Worm (Caenorhabditis elegans) whole organism, L1 larva: ENCODE measurements around the gene sru-6.

Source experiments
- C04F5.9 ChIP-seq: sonication (generic microtip); optimal IDR thresholded peaks from 2 replicates; lab custom pipeline; 2016; ENCODE audit warnings: missing genetic modification characterization, missing compliant biosample characterization
- C16A3.4 ChIP-seq: fragments of 150-350 bp; optimal IDR thresholded peaks from 2 replicates; lab custom pipeline; 2014; ENCODE audit warnings: missing biosample characterization, missing genetic modification characterization
- F16B12.6 ChIP-seq: fragments of 150-350 bp; optimal IDR thresholded peaks from 2 replicates; lab custom pipeline; 2014; ENCODE audit warnings: missing biosample characterization, missing genetic modification characterization
- aly-2 ChIP-seq: fragments of 150-350 bp; optimal IDR thresholded peaks from 2 replicates; lab custom pipeline; 2014; ENCODE audit warnings: missing biosample characterization, missing genetic modification characterization
- blmp-1 ChIP-seq: fragments of 150-350 bp; optimal IDR thresholded peaks from 2 replicates; lab custom pipeline; 2014; ENCODE audit warnings: missing biosample characterization, missing genetic modification characterization
- ceh-63 ChIP-seq: fragments of 200-800 bp; sonication (Bioruptor generic); optimal IDR thresholded peaks from 2 replicates; lab custom pipeline; 2018; ENCODE audit warnings: mild to moderate bottlenecking, missing genetic modification characterization, missing compliant biosample characterization
- ceh-8 ChIP-seq: fragments of 200-800 bp; sonication (Bioruptor generic); optimal IDR thresholded peaks from 2 replicates; lab custom pipeline; 2018; ENCODE audit warnings: mild to moderate bottlenecking, missing genetic modification characterization, moderate library complexity, missing compliant biosample characterization
- ceh-82 ChIP-seq, 3 experiments: fragments of 150-350 bp in 1 of 3; sonication (generic microtip) in 2 of 3; optimal IDR thresholded peaks; 2 replicates each; lab custom pipeline; 2014 to 2017; ENCODE audit warnings: missing biosample characterization in 3 of 3, missing genetic modification characterization in 3 of 3
- ceh-90 ChIP-seq: sonication (generic microtip); optimal IDR thresholded peaks from 2 replicates; lab custom pipeline; 2016; ENCODE audit warnings: missing genetic modification characterization, missing compliant biosample characterization
- dpl-1 ChIP-seq, 3 experiments: fragments of 150-350 bp in 2 of 3; sonication (generic microtip) in 1 of 3; optimal IDR thresholded peaks; 2 replicates each; lab custom pipeline; 2014 to 2017; ENCODE audit warnings: missing biosample characterization in 3 of 3, missing genetic modification characterization in 3 of 3, missing genetic modification reagents in 3 of 3
- dsc-1 ChIP-seq: sonication (generic microtip); optimal IDR thresholded peaks from 2 replicates; lab custom pipeline; 2016; ENCODE audit warnings: mild to moderate bottlenecking, missing genetic modification characterization, missing compliant biosample characterization
- efl-3 ChIP-seq: fragments of 200-800 bp; sonication (Bioruptor generic); optimal IDR thresholded peaks from 2 replicates; lab custom pipeline; 2018; ENCODE audit warnings: mild to moderate bottlenecking, missing genetic modification characterization, missing compliant biosample characterization
- egl-13 ChIP-seq: sonication (generic microtip); optimal IDR thresholded peaks from 2 replicates; lab custom pipeline; 2016; ENCODE audit warnings: missing genotype, missing genetic modification reagents, missing genetic modification characterization, missing compliant biosample characterization
- elt-2 ChIP-seq: sonication (generic microtip); optimal IDR thresholded peaks from 2 replicates; lab custom pipeline; 2016; ENCODE audit warnings: missing genetic modification characterization, mild to moderate bottlenecking, inconsistent platforms, missing compliant biosample characterization, missing genetic modification reagents
- elt-3 ChIP-seq, 6 experiments: fragments of 150-350 bp in 1 of 6; sonication (generic microtip); optimal IDR thresholded peaks; 2 replicates each; lab custom pipeline; 2017 to 2018; ENCODE audit warnings: missing biosample characterization in 6 of 6, missing genetic modification characterization in 6 of 6, inconsistent platforms in 1 of 6
- ets-5 ChIP-seq: fragments of 200-800 bp; sonication (Bioruptor generic); IDR thresholded peaks from 2 replicates; pipeline ENCODE4 v1.3.6; 2022; ENCODE audit warnings: missing genetic modification characterization, missing compliant biosample characterization
- fkh-10 ChIP-seq: sonication (generic microtip); optimal IDR thresholded peaks from 2 replicates; lab custom pipeline; 2017; ENCODE audit warnings: missing biosample characterization, missing genetic modification reagents, missing genetic modification characterization
- fkh-8 ChIP-seq: sonication (generic microtip); optimal IDR thresholded peaks from 2 replicates; lab custom pipeline; 2016; ENCODE audit warnings: mild to moderate bottlenecking, missing genetic modification characterization, missing compliant biosample characterization
- fos-1 ChIP-seq: fragments of 150-350 bp; optimal IDR thresholded peaks from 2 replicates; lab custom pipeline; 2014; ENCODE audit warnings: missing biosample characterization, missing genetic modification characterization
- grh-1 ChIP-seq: fragments of 200-800 bp; sonication (Bioruptor generic); IDR thresholded peaks from 2 replicates; pipeline ENCODE4 v1.3.6; 2022; ENCODE audit warnings: missing genetic modification reagents, missing genetic modification characterization, missing compliant biosample characterization
- hlh-17 ChIP-seq: fragments of 200-800 bp; sonication (Bioruptor generic); optimal IDR thresholded peaks from 2 replicates; lab custom pipeline; 2018; ENCODE audit warnings: missing genetic modification characterization, mild to moderate bottlenecking, missing compliant biosample characterization, moderate library complexity, borderline replicate concordance
- lin-35 ChIP-seq, 2 experiments: fragments of 150-350 bp; optimal IDR thresholded peaks; 2 replicates each; lab custom pipeline; 2014; ENCODE audit warnings: missing biosample characterization in 2 of 2, missing genetic modification characterization in 2 of 2, missing genetic modification reagents in 2 of 2
- lin-39 ChIP-seq: fragments of 150-350 bp; optimal IDR thresholded peaks from 2 replicates; lab custom pipeline; 2014; ENCODE audit warnings: missing biosample characterization, missing genetic modification reagents, missing genetic modification characterization
- lir-3 ChIP-seq: sonication (generic microtip); optimal IDR thresholded peaks from 2 replicates; lab custom pipeline; 2016; ENCODE audit warnings: mild to moderate bottlenecking, missing genetic modification characterization, moderate library complexity, missing compliant biosample characterization; ENCODE audit not compliant: poor library complexity
- lsy-2 ChIP-seq, 2 experiments: fragments of 150-350 bp; optimal IDR thresholded peaks; 2 replicates each; lab custom pipeline; 2014; ENCODE audit warnings: missing biosample characterization in 2 of 2, missing genetic modification characterization in 2 of 2
- mab-9 ChIP-seq: fragments of 200-800 bp; sonication (Bioruptor generic); IDR thresholded peaks from 2 replicates; pipeline ENCODE4 v1.3.6; 2022; ENCODE audit warnings: missing genetic modification reagents, missing genetic modification characterization, missing compliant biosample characterization
- mef-2 ChIP-seq: fragments of 150-350 bp; optimal IDR thresholded peaks from 2 replicates; lab custom pipeline; 2014; ENCODE audit warnings: missing biosample characterization, missing genetic modification characterization
- nhr-12 ChIP-seq: sonication (generic microtip); optimal IDR thresholded peaks from 2 replicates; lab custom pipeline; 2017; ENCODE audit warnings: missing biosample characterization, missing genetic modification characterization
- nhr-20 ChIP-seq: sonication (generic microtip); optimal IDR thresholded peaks from 2 replicates; lab custom pipeline; 2016; ENCODE audit warnings: mild to moderate bottlenecking, missing genetic modification characterization, missing compliant biosample characterization
- nhr-47 ChIP-seq: sonication (generic microtip); optimal IDR thresholded peaks from 2 replicates; lab custom pipeline; 2016; ENCODE audit warnings: mild to moderate bottlenecking, missing genetic modification characterization, moderate library complexity, missing compliant biosample characterization
- nhr-71 ChIP-seq: sonication (generic microtip); optimal IDR thresholded peaks from 2 replicates; lab custom pipeline; 2016; ENCODE audit warnings: mild to moderate bottlenecking, missing genetic modification characterization, moderate library complexity, missing compliant biosample characterization
- nhr-76 ChIP-seq: sonication (generic microtip); optimal IDR thresholded peaks from 2 replicates; lab custom pipeline; 2017; ENCODE audit warnings: missing biosample characterization, missing genetic modification characterization
- nhr-77 ChIP-seq: fragments of 150-350 bp; optimal IDR thresholded peaks from 2 replicates; lab custom pipeline; 2014; ENCODE audit warnings: missing biosample characterization, missing genetic modification characterization
- pqm-1 ChIP-seq: sonication (generic microtip); optimal IDR thresholded peaks from 3 replicates; lab custom pipeline; 2017; ENCODE audit warnings: missing biosample characterization, missing genetic modification characterization
- skn-1 ChIP-seq: fragments of 150-350 bp; optimal IDR thresholded peaks from 2 replicates; lab custom pipeline; 2014; ENCODE audit warnings: missing biosample characterization, missing genetic modification characterization
- snpc-4 ChIP-seq: fragments of 150-350 bp; optimal IDR thresholded peaks from 2 replicates; lab custom pipeline; 2014; ENCODE audit warnings: missing biosample characterization, missing genetic modification characterization
- snu-23 ChIP-seq: sonication (generic microtip); optimal IDR thresholded peaks from 2 replicates; lab custom pipeline; 2016; ENCODE audit warnings: missing genetic modification characterization, missing compliant biosample characterization
- sox-4 ChIP-seq: sonication (generic microtip); optimal IDR thresholded peaks from 2 replicates; lab custom pipeline; 2016; ENCODE audit warnings: missing genetic modification characterization, missing compliant biosample characterization
- sptf-1 ChIP-seq: fragments of 150-350 bp; optimal IDR thresholded peaks from 2 replicates; lab custom pipeline; 2014; ENCODE audit warnings: missing biosample characterization, missing genetic modification characterization
- swsn-7 ChIP-seq: sonication (generic microtip); optimal IDR thresholded peaks from 2 replicates; lab custom pipeline; 2016; ENCODE audit warnings: missing genetic modification characterization, missing compliant biosample characterization
- unc-30 ChIP-seq: sonication (generic microtip); optimal IDR thresholded peaks from 2 replicates; lab custom pipeline; 2017; ENCODE audit warnings: missing biosample characterization, missing genetic modification characterization
- unc-86 ChIP-seq: sonication (generic microtip); optimal IDR thresholded peaks from 2 replicates; lab custom pipeline; 2016; ENCODE audit warnings: missing genetic modification characterization, missing compliant biosample characterization
- unc-98 ChIP-seq: fragments of 200-800 bp; sonication (Bioruptor generic); IDR thresholded peaks from 2 replicates; pipeline ENCODE4 v1.3.6; 2022; ENCODE audit warnings: missing genetic modification characterization, missing compliant biosample characterization
- xbp-1 ChIP-seq: sonication (generic microtip); optimal IDR thresholded peaks from 2 replicates; lab custom pipeline; 2016; ENCODE audit warnings: missing genetic modification characterization, missing compliant biosample characterization
- zip-4 ChIP-seq: fragments of 200-800 bp; sonication (Bioruptor generic); optimal IDR thresholded peaks from 2 replicates; lab custom pipeline; 2018; ENCODE audit warnings: mild to moderate bottlenecking, missing genetic modification characterization, moderate library complexity, missing compliant biosample characterization

The sru-6 gene

ce11 chrIV:9511221-9511638 is 20.8 kb downstream of the sru-6 start (continued):
- peak; percentile 65 for TF ChIP-seq C16A3.4 (tag; lab: Kevin White, UChicago)
- no peak for TF ChIP-seq nhr-12 (tag; lab: Kevin White, UChicago)
- peak; percentile 72 for TF ChIP-seq egl-13 (tag; lab: Kevin White, UChicago)
- TF ChIP-seq xbp-1 (tag; lab: Kevin White, UChicago) = peak; percentile 91
- TF ChIP-seq F16B12.6 (tag; lab: Kevin White, UChicago) = peak; percentile 64
- peak in 5 of 6 experiments; percentile 31 to 61 (median 47) for TF ChIP-seq elt-3 (tag; optimal IDR thresholded peaks at IDR 0.05; lab: Kevin White, UChicago)
- peak; percentile 91 for TF ChIP-seq dsc-1 (tag; lab: Kevin White, UChicago)
- TF ChIP-seq swsn-7 (tag; lab: Kevin White, UChicago) = peak; percentile 93
- TF ChIP-seq unc-86 (tag; lab: Kevin White, UChicago) = peak; percentile 82
- TF ChIP-seq ceh-82 (tag; optimal IDR thresholded peaks at IDR 0.05; lab: Kevin White, UChicago) = peak; percentile 84 to 87 (median 86)
- peak; percentile 57 to 75 for TF ChIP-seq lin-35 (GFP tag; optimal IDR thresholded peaks at IDR 0.05; lab: Kevin White, UChicago)
- peak; percentile 63 for TF ChIP-seq zip-4 (GFP tag; lab: Kevin White, UChicago)
- TF ChIP-seq snpc-4 (tag; lab: Kevin White, UChicago) = peak; percentile 99
- TF ChIP-seq hlh-17 (GFP tag; lab: Kevin White, UChicago) = no peak
- peak; percentile 36 for TF ChIP-seq efl-3 (GFP tag; lab: Kevin White, UChicago)
- TF ChIP-seq lir-3 (tag; lab: Kevin White, UChicago) = peak; percentile 55
- TF ChIP-seq lin-39 (tag; lab: Kevin White, UChicago) = peak; percentile 82
- no peak for TF ChIP-seq ets-5 (GFP tag; lab: Robert Waterston, UW)
- peak; percentile 63 for TF ChIP-seq fos-1 (tag; lab: Kevin White, UChicago)
- no peak for TF ChIP-seq unc-98
- TF ChIP-seq fkh-8 (tag; lab: Kevin White, UChicago) = peak; percentile 84
- TF ChIP-seq sox-4 (tag; lab: Kevin White, UChicago) = peak; percentile 63
- no peak for TF ChIP-seq nhr-76 (tag; lab: Kevin White, UChicago)
- peak; percentile 29 for TF ChIP-seq fkh-10 (GFP tag; lab: Kevin White, UChicago)
- peak; percentile 48 for TF ChIP-seq mef-2 (tag; lab: Kevin White, UChicago)
- no peak for TF ChIP-seq nhr-77 (tag; lab: Kevin White, UChicago)
- TF ChIP-seq pqm-1 (tag; lab: Kevin White, UChicago) = no peak
- peak; percentile 72 to 80 for TF ChIP-seq lsy-2 (tag; optimal IDR thresholded peaks at IDR 0.05; lab: Kevin White, UChicago)
- TF ChIP-seq mab-9 (GFP tag; lab: Robert Waterston, UW) = peak; percentile 80
- TF ChIP-seq snu-23 (GFP tag; lab: Kevin White, UChicago) = peak; percentile 92
- no peak for TF ChIP-seq ceh-63 (GFP tag; lab: Kevin White, UChicago)
- TF ChIP-seq C04F5.9 = peak; percentile 62
- TF ChIP-seq elt-2 = no peak
- TF ChIP-seq nhr-20 (tag; lab: Kevin White, UChicago) = peak; percentile 89
- peak; percentile 95 for TF ChIP-seq nhr-71
- TF ChIP-seq sptf-1 (tag; lab: Kevin White, UChicago) = no peak
- TF ChIP-seq nhr-47 (tag; lab: Kevin White, UChicago) = peak; percentile 95
- TF ChIP-seq unc-30 (tag; lab: Kevin White, UChicago) = no peak
- TF ChIP-seq grh-1 = peak; percentile 81
- peak; percentile 59 for TF ChIP-seq skn-1 (tag; lab: Kevin White, UChicago)
- peak; percentile 85 for TF ChIP-seq ceh-8 (GFP tag; lab: Kevin White, UChicago)
- peak; percentile 89 for TF ChIP-seq aly-2 (tag; lab: Kevin White, UChicago)
- TF ChIP-seq dpl-1 (GFP tag; optimal IDR thresholded peaks at IDR 0.05; lab: Kevin White, UChicago) = peak; percentile 33 to 54 (median 48)
- TF ChIP-seq blmp-1 (tag; lab: Kevin White, UChicago) = peak; percentile 56
- TF ChIP-seq ceh-90 = no peak
